Worm (Caenorhabditis elegans) whole organism, L4/young adult: Measurements from ENCODE around the gene suex-1.

ENCODE experiments used
- W03F9.2 ChIP-seq: fragments of 150-350 bp; optimal IDR thresholded peaks from 2 replicates; lab custom pipeline; 2014; ENCODE audit warnings: missing biosample characterization, missing genetic modification characterization
- dao-5 ChIP-seq: sonication (generic microtip); optimal IDR thresholded peaks from 2 replicates; lab custom pipeline; 2016; ENCODE audit warnings: missing genotype, missing genetic modification characterization, moderate library complexity, missing compliant biosample characterization
- him-1 ChIP-seq: sonication (generic microtip); optimal IDR thresholded peaks from 2 replicates; lab custom pipeline; 2016; ENCODE audit warnings: missing genotype, missing genetic modification reagents, missing genetic modification characterization, missing compliant biosample characterization

- TF ChIP-seq him-1 (tag; lab: Kevin White, UChicago) (no peak), W03F9.2 (tag; lab: Kevin White, UChicago) (no peak), dao-5 (tag; lab: Kevin White, UChicago) (no peak)
Measured at ce11 chrII:5511417-5512353, 13.6 kb upstream of the suex-1 start.
